Fruit fly (Drosophila melanogaster): ENCODE measurements around the gene dysf.

Gene dysf

dm6 chr3R:26041417-26042101 lies 57.0 kb downstream of the dysf start, which contains the start of gene gro:
gro (plus strand) TSS chr3R:26041736.
- TF ChIP-seq rgr (GFP tag; optimal IDR thresholded peaks at IDR 0.05) = peak; percentile 83
- peak; percentile 85 for TF ChIP-seq h (GFP tag; optimal IDR thresholded peaks at IDR 0.05)
- no peak for TF ChIP-seq pan (optimal IDR thresholded peaks at IDR 0.05)
- TF ChIP-seq fru (GFP tag; optimal IDR thresholded peaks at IDR 0.05) = peak; percentile 76
- TF ChIP-seq dsf (GFP tag; optimal IDR thresholded peaks at IDR 0.05; ENCODE audit: borderline replicate concordance) = peak; percentile 64
- no peak for TF ChIP-seq jim (GFP tag; optimal IDR thresholded peaks at IDR 0.05)
- TF ChIP-seq ey (GFP tag; optimal IDR thresholded peaks at IDR 0.05) = peak; percentile 70
- TF ChIP-seq Rel (GFP tag; optimal IDR thresholded peaks at IDR 0.05) = no peak
- TF ChIP-seq Rel (tag; optimal IDR thresholded peaks at IDR 0.05) = peak; percentile 14
- peak; percentile 88 for TF ChIP-seq tai (GFP tag; optimal IDR thresholded peaks at IDR 0.05)
- peak; percentile 69 for TF ChIP-seq HLH106 (tag; optimal IDR thresholded peaks at IDR 0.05)
- TF ChIP-seq dl (GFP tag; optimal IDR thresholded peaks at IDR 0.05; ENCODE audit: insufficient read depth in 1 of 2, partially characterized antibody in 2 of 2) = peak in 1 of 2 experiments; percentile 64
- TF ChIP-seq Hr83 (GFP tag; optimal IDR thresholded peaks at IDR 0.05; ENCODE audit: poor library complexity, severe bottlenecking) = peak; percentile 42
- peak; percentile 60 for TF ChIP-seq dmrt93B (GFP tag; optimal IDR thresholded peaks at IDR 0.05)
- TF ChIP-seq sv (GFP tag; optimal IDR thresholded peaks at IDR 0.05) = peak; percentile 47
- no peak for TF ChIP-seq lola (GFP tag; optimal IDR thresholded peaks at IDR 0.05)
- TF ChIP-seq Mio (GFP tag; optimal IDR thresholded peaks at IDR 0.05) = no peak
- TF ChIP-seq Vsx2 (GFP tag; optimal IDR thresholded peaks at IDR 0.05; ENCODE audit: partially characterized antibody) = no peak
- peak; percentile 68 for TF ChIP-seq N (GFP tag; optimal IDR thresholded peaks at IDR 0.05)
- peak in 1 of 2 experiments; percentile 78 for TF ChIP-seq foxo (GFP tag; optimal IDR thresholded peaks at IDR 0.05)
- TF ChIP-seq CG9705 (GFP tag; optimal IDR thresholded peaks at IDR 0.05) = peak; percentile 61
- peak; percentile 72 for TF ChIP-seq OdsH (GFP tag; optimal IDR thresholded peaks at IDR 0.05)
- no peak for TF ChIP-seq usp (GFP tag; optimal IDR thresholded peaks at IDR 0.05)
- TF ChIP-seq Dif (GFP tag; optimal IDR thresholded peaks at IDR 0.05; ENCODE audit: partially characterized antibody) = peak; percentile 83
- no peak for TF ChIP-seq Dfd (GFP tag; optimal IDR thresholded peaks at IDR 0.05)
- TF ChIP-seq psq (GFP tag; optimal IDR thresholded peaks at IDR 0.05) = peak; percentile 53
- peak; percentile 68 for TF ChIP-seq woc (GFP tag; optimal IDR thresholded peaks at IDR 0.05)
- TF ChIP-seq CrebA (GFP tag; optimal IDR thresholded peaks at IDR 0.05; ENCODE audit: borderline replicate concordance) = no peak
- TF ChIP-seq sage (GFP tag; optimal IDR thresholded peaks at IDR 0.05) = peak; percentile 71
- peak; percentile 89 for TF ChIP-seq brk (GFP tag; optimal IDR thresholded peaks at IDR 0.05)
- no peak for TF ChIP-seq CG32264 (GFP tag; optimal IDR thresholded peaks at IDR 0.05)
- peak; percentile 45 for TF ChIP-seq Sp1 (GFP tag; optimal IDR thresholded peaks at IDR 0.05)
- TF ChIP-seq br (GFP tag; optimal IDR thresholded peaks at IDR 0.05) = peak; percentile 77
- TF ChIP-seq Hnf4 (GFP tag; optimal IDR thresholded peaks at IDR 0.05) = peak; percentile 85
- TF ChIP-seq Jra (GFP tag; optimal IDR thresholded peaks at IDR 0.05) = peak; percentile 67
- no peak for TF ChIP-seq Abd-B (GFP tag; optimal IDR thresholded peaks at IDR 0.05)
- TF ChIP-seq Myc (optimal IDR thresholded peaks at IDR 0.05) = no peak
- no peak for TF ChIP-seq Hr78 (GFP tag; optimal IDR thresholded peaks at IDR 0.05)
- TF ChIP-seq GATAd (GFP tag; optimal IDR thresholded peaks at IDR 0.05) = peak; percentile 21

dm6 chr3R:26039793-26040335 lies 58.6 kb downstream of the dysf start:
- TF ChIP-seq CG32264 (GFP tag; optimal IDR thresholded peaks at IDR 0.05) (no peak), Hnf4 (GFP tag; optimal IDR thresholded peaks at IDR 0.05) (no peak), dmrt93B (GFP tag; optimal IDR thresholded peaks at IDR 0.05) (no peak), GATAd (GFP tag; optimal IDR thresholded peaks at IDR 0.05) (no peak), Rel (GFP tag; optimal IDR thresholded peaks at IDR 0.05) (no peak), Rel (tag; optimal IDR thresholded peaks at IDR 0.05) (no peak), Dif (GFP tag; optimal IDR thresholded peaks at IDR 0.05; ENCODE audit: partially characterized antibody) (no peak), sv (GFP tag; optimal IDR thresholded peaks at IDR 0.05) (no peak), woc (GFP tag; optimal IDR thresholded peaks at IDR 0.05) (no peak), Dfd (GFP tag; optimal IDR thresholded peaks at IDR 0.05) (no peak), rgr (GFP tag; optimal IDR thresholded peaks at IDR 0.05) (no peak), h (GFP tag; optimal IDR thresholded peaks at IDR 0.05) (no peak), Vsx2 (GFP tag; optimal IDR thresholded peaks at IDR 0.05; ENCODE audit: partially characterized antibody) (no peak), Mio (GFP tag; optimal IDR thresholded peaks at IDR 0.05) (no peak), Hr83 (GFP tag; optimal IDR thresholded peaks at IDR 0.05; ENCODE audit: poor library complexity, severe bottlenecking) (no peak), fru (GFP tag; optimal IDR thresholded peaks at IDR 0.05) (no peak)
